Worm (Caenorhabditis elegans) whole organism, L2 larva: ENCODE results near the gene fbxa-128.

Experiments used
- egl-27 ChIP-seq: sonication (generic microtip); optimal IDR thresholded peaks from 3 replicates; lab custom pipeline; 2017; ENCODE audit warnings: missing biosample characterization, missing genetic modification reagents, missing genetic modification characterization
- mbf-1 ChIP-seq: sonication (generic microtip); optimal IDR thresholded peaks from 2 replicates; lab custom pipeline; 2017; ENCODE audit warnings: missing biosample characterization, missing genetic modification characterization
- nhr-237 ChIP-seq: fragments of 150-350 bp; optimal IDR thresholded peaks from 2 replicates; lab custom pipeline; 2014; ENCODE audit warnings: missing biosample characterization, missing genetic modification characterization
- sma-9 ChIP-seq, 2 experiments: fragments of 150-350 bp in 1 of 2; sonication (generic microtip) in 1 of 2; optimal IDR thresholded peaks; 2 replicates each; lab custom pipeline; 2014 to 2016; ENCODE audit warnings: missing genetic modification characterization in 2 of 2, mild to moderate bottlenecking in 1 of 2, missing biosample characterization in 1 of 2, missing compliant biosample characterization in 1 of 2, missing genetic modification reagents in 1 of 2, moderate library complexity in 1 of 2
- snpc-4 ChIP-seq: fragments of 150-350 bp; optimal IDR thresholded peaks from 2 replicates; lab custom pipeline; 2014; ENCODE audit warnings: missing biosample characterization, missing genetic modification characterization

DNA sequence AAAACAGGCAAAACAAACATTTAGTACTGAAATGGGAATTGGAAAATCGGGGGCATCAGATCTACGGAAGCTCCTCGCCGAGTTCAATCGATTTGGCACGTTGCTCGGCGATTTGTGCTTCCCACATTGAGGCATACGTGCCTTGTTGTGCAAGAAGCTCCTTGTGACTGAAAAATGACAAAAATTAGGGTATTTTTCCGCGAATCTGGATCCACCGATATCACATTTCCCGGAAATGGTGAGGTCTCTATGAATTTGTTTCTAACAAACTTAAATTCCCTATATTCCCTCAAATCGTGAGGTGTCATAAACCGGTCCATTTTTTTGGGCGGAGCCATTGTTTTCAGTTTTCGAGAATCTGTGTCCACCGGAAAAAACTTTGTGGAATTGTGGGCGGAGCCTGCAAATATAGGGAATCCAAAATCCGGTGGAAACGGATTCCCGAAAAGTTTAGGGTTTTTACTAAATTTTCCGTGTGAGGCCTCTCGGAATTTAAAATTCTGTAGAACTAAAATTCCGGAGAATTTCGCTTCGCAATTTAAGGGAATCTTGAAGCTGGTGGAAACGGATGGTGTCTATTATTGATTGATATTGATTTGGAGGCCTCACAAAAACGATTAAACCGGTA is 47.1 kb downstream of the fbxa-128 start:
- no peak for TF ChIP-seq sma-9 (GFP tag; optimal IDR thresholded peaks at IDR 0.05; lab: Kevin White, UChicago)
- TF ChIP-seq sma-9 (tag; optimal IDR thresholded peaks at IDR 0.05; lab: Kevin White, UChicago), result no peak
- no peak for TF ChIP-seq nhr-237
- no peak for TF ChIP-seq egl-27
- no peak for TF ChIP-seq snpc-4 (tag; lab: Kevin White, UChicago)
- no peak for TF ChIP-seq mbf-1 (tag; lab: Kevin White, UChicago)
